Fruit fly (Drosophila melanogaster) whole organism, adult: ENCODE results near the gene CG14879.

ENCODE experiments used
- CG5204 ChIP-seq: fragments of 200-800 bp; sonication (Bioruptor generic); optimal IDR thresholded peaks from 2 replicates; lab custom pipeline; 2016; ENCODE audit warnings: missing biosample characterization, missing genetic modification characterization
- Mnt ChIP-seq: fragments of 200-800 bp; sonication (Bioruptor generic); optimal IDR thresholded peaks from 2 replicates; lab custom pipeline; 2016; ENCODE audit warnings: missing biosample characterization, mild to moderate bottlenecking, missing genetic modification characterization
- cic ChIP-seq: fragments of 200-800 bp; sonication (Bioruptor generic); optimal IDR thresholded peaks from 2 replicates; lab custom pipeline; 2017; ENCODE audit warnings: missing biosample characterization, mild to moderate bottlenecking, missing genetic modification characterization, moderate library complexity

DNA sequence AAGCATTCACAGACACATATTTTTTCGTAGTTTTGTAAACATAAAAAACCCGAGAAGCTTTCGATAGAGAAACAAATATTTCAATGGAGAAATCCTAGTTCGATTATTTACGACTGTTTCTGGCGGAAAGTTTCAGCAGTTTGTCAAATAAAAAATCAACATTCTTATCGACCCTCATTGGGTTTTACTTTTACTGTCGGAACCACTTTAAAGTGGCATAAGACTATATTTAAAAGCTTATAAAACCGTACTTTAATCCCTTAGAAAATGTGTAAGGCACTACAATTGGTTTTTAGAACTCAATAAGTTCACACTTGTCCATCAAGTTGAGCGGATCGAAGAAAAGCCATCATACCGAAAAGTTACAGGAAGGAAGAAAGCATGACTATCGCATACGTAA, 23.8 kb downstream of the CG14879 start, which contains the start of gene CG17929:
- no peak for TF ChIP-seq CG5204 (GFP tag; lab: Kevin White, UChicago)
- TF ChIP-seq cic: no peak
- TF ChIP-seq Mnt (GFP tag; lab: Kevin White, UChicago): no peak
